Fruit fly (Drosophila melanogaster) whole organism, embryonic: Measurements from ENCODE around the gene CG8349.
A peak's percentile ranks its signal among the peaks of the same experiment; 100 is the strongest.

Experiments
- Bgb ChIP-seq: fragments of 200-800 bp; sonication (Bioruptor generic); IDR thresholded peaks from 2 replicates; pipeline ENCODE4 v1.3.6; 2022; ENCODE audit warnings: missing biosample characterization, missing genetic modification characterization; ENCODE audit not compliant: partially characterized antibody
- CG1024 ChIP-seq: fragments of 200-800 bp; sonication (Bioruptor generic); IDR thresholded peaks from 2 replicates; pipeline ENCODE4 v1.3.6; 2022; ENCODE audit warnings: missing biosample characterization, missing genetic modification characterization
- CG10543 ChIP-seq: fragments of 200-800 bp; sonication (Bioruptor generic); optimal IDR thresholded peaks from 3 replicates; lab custom pipeline; 2017; ENCODE audit warnings: missing biosample characterization, mild to moderate bottlenecking, missing genetic modification characterization, moderate library complexity
- CG11398 ChIP-seq: fragments of 200-800 bp; sonication (Bioruptor generic); optimal IDR thresholded peaks from 2 replicates; lab custom pipeline; 2016; ENCODE audit warnings: missing biosample characterization, missing genetic modification characterization
- CG11504 ChIP-seq: fragments of 200-800 bp; sonication (Bioruptor generic); optimal IDR thresholded peaks from 3 replicates; lab custom pipeline; 2019; ENCODE audit warnings: missing biosample characterization, mild to moderate bottlenecking, missing genetic modification characterization, moderate library complexity
- CG11695 ChIP-seq: fragments of 200-800 bp; sonication (Bioruptor generic); IDR thresholded peaks from 3 replicates; pipeline ENCODE4 v1.3.6; 2022; ENCODE audit warnings: missing biosample characterization, missing genetic modification characterization
- CG11696 ChIP-seq: fragments of 200-800 bp; sonication (Bioruptor generic); IDR thresholded peaks from 2 replicates; pipeline ENCODE4 v1.3.6; 2022; ENCODE audit warnings: missing biosample characterization, missing genetic modification characterization
- CG12391 ChIP-seq: fragments of 200-800 bp; sonication (Bioruptor generic); optimal IDR thresholded peaks from 3 replicates; lab custom pipeline; 2018; ENCODE audit warnings: missing biosample characterization, mild to moderate bottlenecking, missing genetic modification characterization, moderate library complexity
- CG12769 ChIP-seq: fragments of 200-800 bp; sonication (Bioruptor generic); optimal IDR thresholded peaks from 2 replicates; lab custom pipeline; 2019; ENCODE audit warnings: missing biosample characterization, mild to moderate bottlenecking, missing genetic modification characterization, moderate library complexity
- CG14014 ChIP-seq: fragments of 200-800 bp; sonication (Bioruptor generic); IDR thresholded peaks from 2 replicates; pipeline ENCODE4 v1.3.6; 2022; ENCODE audit warnings: missing biosample characterization, missing genetic modification characterization
- CG2889 ChIP-seq: fragments of 200-800 bp; sonication (Bioruptor generic); IDR thresholded peaks from 3 replicates; pipeline ENCODE4 v1.3.6; 2022; ENCODE audit warnings: missing biosample characterization, missing genetic modification characterization
- CG30403 ChIP-seq: fragments of 200-800 bp; sonication (Bioruptor generic); optimal IDR thresholded peaks from 3 replicates; lab custom pipeline; 2016; ENCODE audit warnings: missing biosample characterization, missing genetic modification characterization
- CG32532 ChIP-seq: fragments of 200-800 bp; sonication (Bioruptor generic); IDR thresholded peaks from 2 replicates; pipeline ENCODE4 v1.3.6; 2022; ENCODE audit warnings: missing biosample characterization, missing genetic modification characterization
- CG32772 ChIP-seq: fragments of 200-800 bp; sonication (Bioruptor generic); IDR thresholded peaks from 2 replicates; pipeline ENCODE4 v1.3.6; 2022; ENCODE audit warnings: missing biosample characterization, missing genetic modification characterization
- CG33557 ChIP-seq: fragments of 200-800 bp; sonication (Bioruptor generic); optimal IDR thresholded peaks from 2 replicates; lab custom pipeline; 2019; ENCODE audit warnings: missing biosample characterization, mild to moderate bottlenecking, missing genetic modification characterization, moderate library complexity
- CG4730 ChIP-seq: fragments of 200-800 bp; sonication (Bioruptor generic); IDR thresholded peaks from 2 replicates; pipeline ENCODE4 v1.3.6; 2022; ENCODE audit warnings: missing biosample characterization, missing genetic modification characterization
- CG5953 ChIP-seq: fragments of 200-800 bp; sonication (Bioruptor generic); IDR thresholded peaks from 2 replicates; pipeline ENCODE4 v1.3.6; 2022; ENCODE audit warnings: missing biosample characterization, missing genetic modification characterization
- CG6254 ChIP-seq: fragments of 200-800 bp; sonication (Bioruptor generic); optimal IDR thresholded peaks from 3 replicates; lab custom pipeline; 2017; ENCODE audit warnings: mild to moderate bottlenecking, missing biosample characterization, missing genetic modification reagents, missing genetic modification characterization
- CG6791 ChIP-seq: fragments of 200-800 bp; sonication (Bioruptor generic); IDR thresholded peaks from 3 replicates; pipeline ENCODE4 v1.3.6; 2022; ENCODE audit warnings: missing biosample characterization, missing genetic modification characterization; ENCODE audit not compliant: partially characterized antibody
- CG7963 ChIP-seq: fragments of 200-800 bp; sonication (Bioruptor generic); IDR thresholded peaks from 3 replicates; pipeline ENCODE4 v1.3.6; 2022; ENCODE audit warnings: missing biosample characterization, missing genetic modification characterization; ENCODE audit not compliant: partially characterized antibody
- CG8089 ChIP-seq: fragments of 200-800 bp; sonication (Bioruptor generic); optimal IDR thresholded peaks from 3 replicates; lab custom pipeline; 2016; ENCODE audit warnings: missing biosample characterization, missing genetic modification characterization
- CG8765 ChIP-seq: fragments of 200-800 bp; sonication (Bioruptor generic); IDR thresholded peaks from 2 replicates; pipeline ENCODE4 v1.3.6; 2022; ENCODE audit warnings: missing biosample characterization, missing genetic modification characterization
- CG9932 ChIP-seq: fragments of 200-800 bp; sonication (Bioruptor generic); IDR thresholded peaks from 2 replicates; pipeline ENCODE4 v1.3.6; 2022; ENCODE audit warnings: missing biosample characterization, missing genetic modification characterization
- D19B ChIP-seq: fragments of 200-800 bp; sonication (Bioruptor generic); optimal IDR thresholded peaks from 2 replicates; lab custom pipeline; 2017; ENCODE audit warnings: missing biosample characterization, mild to moderate bottlenecking, missing genetic modification characterization
- Dad ChIP-seq: fragments of 200-800 bp; sonication (Bioruptor generic); optimal IDR thresholded peaks from 3 replicates; lab custom pipeline; 2016; ENCODE audit warnings: missing biosample characterization, missing genetic modification characterization
- Eip74EF ChIP-seq, 2 experiments: fragments of 200-800 bp in 1 of 2; fragments of >200 bp in 1 of 2; sonication (Bioruptor generic) in 1 of 2; optimal IDR thresholded peaks; 2 replicates each; lab custom pipeline; 2017 to 2019; ENCODE audit warnings: missing biosample characterization in 2 of 2, missing genetic modification characterization in 2 of 2, mild to moderate bottlenecking in 1 of 2, moderate library complexity in 1 of 2
- Jarid2 ChIP-seq: fragments of 200-800 bp; sonication (Bioruptor generic); optimal IDR thresholded peaks from 3 replicates; lab custom pipeline; 2017; ENCODE audit warnings: mild to moderate bottlenecking, missing biosample characterization, missing genetic modification reagents, missing genetic modification characterization
- Mad ChIP-seq: fragments of 200-800 bp; sonication (Bioruptor generic); optimal IDR thresholded peaks from 2 replicates; lab custom pipeline; 2016; ENCODE audit warnings: missing biosample characterization, missing genetic modification characterization
- Med ChIP-seq: fragments of 200-800 bp; sonication (Bioruptor generic); peaks from one replicate; lab custom pipeline; 2016; ENCODE audit warnings: missing biosample characterization, missing genetic modification characterization, mild to moderate bottlenecking, inconsistent platforms, moderate library complexity
- Ravus ChIP-seq: fragments of 200-800 bp; sonication (Bioruptor generic); IDR thresholded peaks from 2 replicates; pipeline ENCODE4 v1.3.6; 2022; ENCODE audit warnings: missing biosample characterization, missing genetic modification characterization
- Six4 ChIP-seq: fragments of 200-800 bp; sonication (Bioruptor generic); optimal IDR thresholded peaks from 2 replicates; lab custom pipeline; 2016; ENCODE audit warnings: missing biosample characterization, missing genetic modification characterization
- Taf1 ChIP-seq: fragments of 200-800 bp; sonication (Bioruptor generic); IDR thresholded peaks from 2 replicates; pipeline ENCODE4 v1.3.6; 2022; ENCODE audit warnings: missing biosample characterization, missing genetic modification characterization
- Usf ChIP-seq: fragments of 200-800 bp; sonication (Bioruptor generic); optimal IDR thresholded peaks from 2 replicates; lab custom pipeline; 2017; ENCODE audit warnings: missing genotype, missing biosample characterization, missing genetic modification characterization
- ato ChIP-seq: fragments of 200-800 bp; sonication (Bioruptor generic); IDR thresholded peaks from 2 replicates; pipeline ENCODE4 v1.3.6; 2022; ENCODE audit warnings: missing biosample characterization, missing genetic modification characterization; ENCODE audit not compliant: partially characterized antibody
- bowl ChIP-seq: fragments of 200-800 bp; sonication (Bioruptor generic); IDR thresholded peaks from 2 replicates; pipeline ENCODE4 v1.3.6; 2022; ENCODE audit warnings: missing biosample characterization, missing genetic modification characterization
- chn ChIP-seq: fragments of 200-800 bp; sonication (Bioruptor generic); optimal IDR thresholded peaks from 2 replicates; lab custom pipeline; 2016; ENCODE audit warnings: missing biosample characterization, missing genetic modification characterization
- gsb-n ChIP-seq: fragments of 200-800 bp; sonication (Bioruptor generic); optimal IDR thresholded peaks from 3 replicates; lab custom pipeline; 2018; ENCODE audit warnings: missing biosample characterization, mild to moderate bottlenecking, missing genetic modification characterization
- h ChIP-seq: fragments of >200 bp; optimal IDR thresholded peaks from 2 replicates; lab custom pipeline; 2017
- knrl ChIP-seq: fragments of 200-800 bp; sonication (Bioruptor generic); IDR thresholded peaks from 3 replicates; pipeline ENCODE4 v1.3.6; 2022; ENCODE audit warnings: missing biosample characterization, missing genetic modification characterization; ENCODE audit not compliant: partially characterized antibody
- lab ChIP-seq: fragments of 200-800 bp; sonication (Bioruptor generic); optimal IDR thresholded peaks from 3 replicates; lab custom pipeline; 2017; ENCODE audit warnings: missing biosample characterization, missing genetic modification characterization, mild to moderate bottlenecking, moderate library complexity, missing genetic modification reagents
- mam ChIP-seq: fragments of 200-800 bp; sonication (Bioruptor generic); optimal IDR thresholded peaks from 3 replicates; lab custom pipeline; 2016; ENCODE audit warnings: missing biosample characterization, missing genetic modification characterization
- nmo ChIP-seq: fragments of 200-800 bp; sonication (Bioruptor generic); optimal IDR thresholded peaks from 2 replicates; lab custom pipeline; 2018; ENCODE audit warnings: missing biosample characterization, mild to moderate bottlenecking, missing genetic modification characterization, moderate library complexity
- onecut ChIP-seq: fragments of 200-800 bp; sonication (Bioruptor generic); IDR thresholded peaks from 2 replicates; pipeline ENCODE4 v1.3.6; 2022; ENCODE audit warnings: missing biosample characterization, missing genetic modification characterization
- prd ChIP-seq, 3 experiments: fragments of >200 bp in 2 of 3; fragments of 200-800 bp in 1 of 3; sonication (Bioruptor generic) in 1 of 3; optimal IDR thresholded peaks in 2 of 3; IDR thresholded peaks in 1 of 3; 2 replicates in 2 of 3; 3 replicates in 1 of 3; pipeline versions ENCODE4 v1.3.6 to Lab custom; 2017 to 2022; ENCODE audit warnings: missing biosample characterization in 1 of 3, missing genetic modification characterization in 1 of 3
- row ChIP-seq: fragments of 200-800 bp; sonication (Bioruptor generic); IDR thresholded peaks from 3 replicates; pipeline ENCODE4 v1.3.6; 2022; ENCODE audit warnings: missing biosample characterization, missing genetic modification characterization
- sens ChIP-seq: fragments of 200-800 bp; sonication (Bioruptor generic); peaks from one replicate; lab custom pipeline; 2016; ENCODE audit warnings: missing biosample characterization, missing genetic modification characterization
- stc ChIP-seq: fragments of 200-800 bp; sonication (Bioruptor generic); IDR thresholded peaks from 2 replicates; pipeline ENCODE4 v1.3.6; 2022; ENCODE audit warnings: missing biosample characterization, missing genetic modification characterization
- ttk ChIP-seq: fragments of 200-800 bp; sonication (Bioruptor generic); IDR thresholded peaks from 2 replicates; pipeline ENCODE4 v2.1.2; 2022; ENCODE audit warnings: missing biosample characterization, missing genetic modification characterization

CG8349 gene

dm6 chr2L:8255406-8255805, 39.7 kb downstream of the CG8349 start (continued):
- TF ChIP-seq CG33557 (GFP tag; lab: Kevin White, UChicago) (no peak), Med (peak; percentile 44), CG11504 (tag; lab: Kevin White, UChicago) (no peak), ttk (GFP tag; lab: Robert Waterston, UW) (peak; percentile 19; the same call in 1 of the 2 replicates), gsb-n (tag; lab: Kevin White, UChicago) (no peak), CG7963 (GFP tag; lab: Robert Waterston, UW) (no peak), CG30403 (GFP tag; lab: Kevin White, UChicago) (no peak), Six4 (GFP tag; lab: Kevin White, UChicago) (no peak), D19B (GFP tag; lab: Kevin White, UChicago) (peak; percentile 85), row (GFP tag; lab: Robert Waterston, UW) (peak; percentile 63; the same call in 2 of the 3 replicates), CG10543 (GFP tag; lab: Kevin White, UChicago) (no peak), CG14014 (GFP tag; lab: Robert Waterston, UW) (0 out of 2 replicates have a peak, but pooled peaks have one; percentile 5), Ravus (GFP tag; lab: Robert Waterston, UW) (no peak), CG32532 (GFP tag; lab: Robert Waterston, UW) (peak; percentile 72), onecut (GFP tag; lab: Robert Waterston, UW) (no peak), CG12391 (peak; percentile 33), Mad (GFP tag; lab: Kevin White, UChicago) (no peak), CG11696 (GFP tag; lab: Robert Waterston, UW) (peak; percentile 32; the same call in 1 of the 2 replicates), stc (GFP tag; lab: Robert Waterston, UW) (0 out of 2 replicates have a peak, but pooled peaks have one; percentile 12), chn (GFP tag; lab: Kevin White, UChicago) (no peak), Dad (no peak), CG11695 (peak; percentile 59; the same call in 1 of the 3 replicates), bowl (GFP tag; lab: Robert Waterston, UW) (no peak), CG2889 (0 out of 3 replicates have a peak, but pooled peaks have one; percentile 22), knrl (GFP tag; lab: Robert Waterston, UW) (no peak), nmo (GFP tag; lab: Kevin White, UChicago) (no peak), CG1024 (GFP tag; lab: Robert Waterston, UW) (no peak), CG9932 (GFP tag; lab: Robert Waterston, UW) (peak; percentile 54), lab (GFP tag; lab: Kevin White, UChicago) (peak; percentile 48), prd (optimal IDR thresholded peaks at IDR 0.05; lab: Kevin White, UChicago) (no peak), prd (GFP tag; IDR thresholded peaks at IDR 0.05; lab: Robert Waterston, UW) (peak; percentile 27; the same call in 1 of the 3 replicates), CG5953 (GFP tag; lab: Robert Waterston, UW) (no peak), Taf1 (GFP tag; lab: Robert Waterston, UW) (peak; percentile 12; the same call in 1 of the 2 replicates), mam (GFP tag; lab: Kevin White, UChicago) (peak; percentile 3), CG32772 (GFP tag; lab: Robert Waterston, UW) (0 out of 2 replicates have a peak, but pooled peaks have one; percentile 43), CG6254 (GFP tag; lab: Kevin White, UChicago) (no peak), Eip74EF (GFP tag; optimal IDR thresholded peaks at IDR 0.05; lab: Kevin White, UChicago) (no peak)

dm6 chr2L:8257401-8258266, 41.9 kb downstream of the CG8349 start, which contains the start of gene CG8086:
CG8086 (minus strand) TSS chr2L:8257502.
- peak; percentile 9; the same call in 1 of the 2 replicates for TF ChIP-seq Bgb
- peak; percentile 43 for TF ChIP-seq sens (GFP tag; lab: Kevin White, UChicago)
- TF ChIP-seq ato (GFP tag; lab: Robert Waterston, UW), result no peak
- TF ChIP-seq CG6791, result peak; percentile 53; the same call in 2 of the 3 replicates
- peak; percentile 71 for TF ChIP-seq Med
- TF ChIP-seq CG11398 (GFP tag; lab: Kevin White, UChicago), result no peak
- TF ChIP-seq CG4730 (GFP tag; lab: Robert Waterston, UW), result no peak
- TF ChIP-seq CG11695, result 0 out of 3 replicates have a peak, but pooled peaks have one; percentile 2
- TF ChIP-seq Usf (GFP tag; lab: Kevin White, UChicago), result no peak
- TF ChIP-seq CG8765 (GFP tag; lab: Robert Waterston, UW), result no peak
- TF ChIP-seq CG12769 (tag; lab: Kevin White, UChicago), result peak; percentile 15
- TF ChIP-seq h (lab: Kevin White, UChicago), result no peak
- TF ChIP-seq Jarid2, result peak; percentile 24
- no peak for TF ChIP-seq CG8089 (GFP tag; lab: Kevin White, UChicago)
